Worm (Caenorhabditis elegans): ENCODE results near the gene ani-3.
"Not testable (repeated sequence)": the region's sequence is repeated elsewhere in the genome, so short reads cannot be mapped to it uniquely, and the experiment has no call there.

The ani-3 gene

DNA sequence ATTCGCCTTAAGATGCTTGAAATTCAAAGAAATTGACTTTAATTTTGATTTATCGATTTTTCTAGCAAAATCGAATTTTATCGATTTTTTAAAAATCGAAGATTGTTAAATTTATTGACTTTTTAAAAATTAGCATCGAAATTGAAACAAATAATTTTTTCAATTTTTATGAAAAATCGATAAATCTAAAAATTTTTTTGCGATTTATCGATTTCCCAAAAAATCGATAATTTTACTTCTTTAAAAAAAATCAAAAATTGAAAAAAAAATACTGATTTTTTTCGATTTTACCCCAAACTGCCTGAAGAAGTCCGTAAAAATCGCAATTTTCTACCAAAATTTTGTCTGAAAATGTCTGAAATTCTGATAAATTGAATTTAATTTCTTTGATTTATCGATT lies 5.6 kb upstream of the ani-3 start:
- no peak for TF ChIP-seq ceh-24 (tag; optimal IDR thresholded peaks at IDR 0.05)
- TF ChIP-seq F13H6.1 (tag; optimal IDR thresholded peaks at IDR 0.05), result no peak
- no peak for TF ChIP-seq C38D4.7 (GFP tag; optimal IDR thresholded peaks at IDR 0.05)
- no peak for TF ChIP-seq hlh-15 (tag; optimal IDR thresholded peaks at IDR 0.05)
- TF ChIP-seq tbx-2 (tag; optimal IDR thresholded peaks at IDR 0.05), result no peak
- no peak for TF ChIP-seq pha-4 (tag; optimal IDR thresholded peaks at IDR 0.05)
- no peak for TF ChIP-seq ttx-3 (tag; optimal IDR thresholded peaks at IDR 0.05)
- no peak for TF ChIP-seq ceh-34 (tag; optimal IDR thresholded peaks at IDR 0.05)
- no peak for TF ChIP-seq ceh-48 (tag; optimal IDR thresholded peaks at IDR 0.05)
- no peak for TF ChIP-seq dmd-4 (tag; optimal IDR thresholded peaks at IDR 0.05; ENCODE audit: borderline replicate concordance)
- no peak for TF ChIP-seq hlh-30 (tag; optimal IDR thresholded peaks at IDR 0.05; ENCODE audit: insufficient read depth)
- no peak for TF ChIP-seq lin-11 (tag; optimal IDR thresholded peaks at IDR 0.05)
- no peak for TF ChIP-seq ceh-14 (tag; optimal IDR thresholded peaks at IDR 0.05)
- TF ChIP-seq pax-1 (tag; optimal IDR thresholded peaks at IDR 0.05), result no peak
- TF ChIP-seq hlh-6 (tag; optimal IDR thresholded peaks at IDR 0.05), result no peak

DNA sequence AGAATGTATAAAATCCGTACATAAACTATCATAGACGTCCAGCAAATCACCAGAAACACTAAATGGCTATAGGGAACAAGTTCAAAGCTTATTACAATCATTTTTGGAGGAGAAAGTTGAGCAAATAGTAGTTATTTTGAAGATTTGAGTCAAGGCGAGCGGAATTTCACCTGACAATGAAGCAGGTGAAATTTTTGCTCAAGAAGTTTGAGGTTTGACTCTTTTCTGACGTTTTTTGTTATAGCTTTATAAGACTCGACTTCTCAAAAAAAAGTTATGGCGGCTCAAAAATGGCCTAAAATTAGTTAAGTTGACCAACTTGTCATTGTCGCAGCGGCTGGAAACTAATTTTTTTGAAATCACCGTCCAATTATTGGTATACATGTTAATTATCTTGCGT lies 11.3 kb downstream of the ani-3 start, which contains the start of gene srv-3:
Gene srv-3, minus strand, starts transcription at position 101 of the 400 bp plus-strand sequence.
- no peak for TF ChIP-seq ahr-1 (tag; optimal IDR thresholded peaks at IDR 0.05)
- TF ChIP-seq elt-4 (tag; optimal IDR thresholded peaks at IDR 0.05), result no peak
- no peak for TF ChIP-seq ceh-2 (tag; optimal IDR thresholded peaks at IDR 0.05)
- TF ChIP-seq unc-86 (tag; optimal IDR thresholded peaks at IDR 0.05), result no peak
- TF ChIP-seq unc-55 (GFP tag; optimal IDR thresholded peaks at IDR 0.05), result no peak
- TF ChIP-seq dmd-4 (tag; optimal IDR thresholded peaks at IDR 0.05; ENCODE audit: borderline replicate concordance), result no peak
- TF ChIP-seq sox-2 (GFP tag; IDR thresholded peaks at IDR 0.05), result no peak
- TF ChIP-seq ceh-34 (tag; optimal IDR thresholded peaks at IDR 0.05), result no peak
- TF ChIP-seq gmeb-2 (tag; optimal IDR thresholded peaks at IDR 0.05), result no peak
- TF ChIP-seq unc-42 (tag; optimal IDR thresholded peaks at IDR 0.05), result no peak

DNA sequence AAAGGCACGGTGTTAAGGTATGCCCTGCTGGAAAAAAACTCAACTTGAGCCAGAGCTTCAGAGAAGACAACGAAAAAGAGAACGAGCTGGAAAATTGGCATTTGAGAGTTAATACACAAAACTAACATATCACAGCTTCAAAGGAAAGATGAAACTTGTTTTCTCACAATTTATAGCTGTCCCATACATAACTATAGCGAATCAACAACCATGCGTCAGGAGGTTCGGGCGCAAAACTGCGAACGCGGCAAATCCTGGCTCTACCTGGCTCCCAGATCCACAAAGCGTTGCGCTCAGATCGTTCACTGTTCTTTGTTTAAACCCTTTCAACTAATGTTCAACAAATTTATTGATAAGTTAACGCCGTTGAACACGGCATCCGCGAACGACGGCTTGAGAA lies 13.0 kb downstream of the ani-3 start, which contains the start of gene Y43F8C.15:
Gene Y43F8C.15, minus strand, starts transcription at position 101 of the 400 bp plus-strand sequence.
- TF ChIP-seq hlh-30 (tag; optimal IDR thresholded peaks at IDR 0.05; ENCODE audit: insufficient read depth); sdc-2 (tag; optimal IDR thresholded peaks at IDR 0.05); zip-5 (tag; optimal IDR thresholded peaks at IDR 0.05): not testable (repeated sequence)

DNA sequence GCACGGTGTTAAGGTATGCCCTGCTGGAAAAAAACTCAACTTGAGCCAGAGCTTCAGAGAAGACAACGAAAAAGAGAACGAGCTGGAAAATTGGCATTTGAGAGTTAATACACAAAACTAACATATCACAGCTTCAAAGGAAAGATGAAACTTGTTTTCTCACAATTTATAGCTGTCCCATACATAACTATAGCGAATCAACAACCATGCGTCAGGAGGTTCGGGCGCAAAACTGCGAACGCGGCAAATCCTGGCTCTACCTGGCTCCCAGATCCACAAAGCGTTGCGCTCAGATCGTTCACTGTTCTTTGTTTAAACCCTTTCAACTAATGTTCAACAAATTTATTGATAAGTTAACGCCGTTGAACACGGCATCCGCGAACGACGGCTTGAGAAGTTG lies 14.1 kb downstream of the ani-3 start, which contains the start of gene Y43F8C.23:
Gene Y43F8C.23, minus strand, starts transcription at position 101 of the 400 bp plus-strand sequence.
- not testable (repeated sequence) for TF ChIP-seq ceh-2 (tag; optimal IDR thresholded peaks at IDR 0.05); mec-3 (tag; optimal IDR thresholded peaks at IDR 0.05; ENCODE audit: borderline replicate concordance); ceh-31 (tag; optimal IDR thresholded peaks at IDR 0.05)

DNA sequence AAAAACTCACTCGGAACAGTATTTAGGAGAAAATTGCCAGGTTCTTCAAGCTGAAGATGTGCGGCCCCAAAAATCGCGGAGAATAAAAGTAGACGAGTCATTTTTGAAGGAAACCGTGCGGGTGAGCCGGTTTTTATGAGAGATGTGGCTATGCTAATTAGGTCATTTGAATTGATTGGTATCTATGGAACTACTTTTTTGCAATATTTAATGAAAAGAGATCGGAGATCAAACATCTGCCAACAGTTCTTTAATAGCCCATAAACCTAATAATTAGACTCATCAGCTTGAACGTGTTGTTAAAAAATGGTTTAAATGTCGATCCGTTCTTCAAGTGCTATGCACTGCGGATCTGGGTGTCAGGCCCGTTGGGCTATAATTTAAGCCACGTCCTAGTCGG lies 17.9 kb downstream of the ani-3 start, which contains the start of gene Y43F8C.16:
Gene Y43F8C.16, minus strand, starts transcription at position 101 of the 400 bp plus-strand sequence.
- TF ChIP-seq K09A11.1 (tag; optimal IDR thresholded peaks at IDR 0.05; ENCODE audit: insufficient read depth) (no peak), fkh-10 (GFP tag; optimal IDR thresholded peaks at IDR 0.05) (no peak), tbx-7 (tag; optimal IDR thresholded peaks at IDR 0.05) (no peak), ceh-48 (tag; optimal IDR thresholded peaks at IDR 0.05) (no peak), nhr-11 (tag; optimal IDR thresholded peaks at IDR 0.05) (no peak), sdc-2 (tag; optimal IDR thresholded peaks at IDR 0.05) (no peak), ama-1 (optimal IDR thresholded peaks at IDR 0.05) (no peak), ceh-34 (tag; optimal IDR thresholded peaks at IDR 0.05) (no peak), T23F11.4 (GFP tag; optimal IDR thresholded peaks at IDR 0.05) (no peak), hlh-30 (tag; optimal IDR thresholded peaks at IDR 0.05; ENCODE audit: insufficient read depth) (no peak), ceh-14 (tag; optimal IDR thresholded peaks at IDR 0.05) (no peak), pha-4 (tag; optimal IDR thresholded peaks at IDR 0.05) (no peak), fkh-6 (tag; optimal IDR thresholded peaks at IDR 0.05) (no peak), hlh-8 (tag; optimal IDR thresholded peaks at IDR 0.05) (no peak), ref-2 (tag; optimal IDR thresholded peaks at IDR 0.05) (no peak), nhr-232 (tag; optimal IDR thresholded peaks at IDR 0.05) (no peak)

All from whole organism, late embryonic.